3 fruit fly cellular contexts compared by ENCODE assay signal in the genomic region with DNA sequence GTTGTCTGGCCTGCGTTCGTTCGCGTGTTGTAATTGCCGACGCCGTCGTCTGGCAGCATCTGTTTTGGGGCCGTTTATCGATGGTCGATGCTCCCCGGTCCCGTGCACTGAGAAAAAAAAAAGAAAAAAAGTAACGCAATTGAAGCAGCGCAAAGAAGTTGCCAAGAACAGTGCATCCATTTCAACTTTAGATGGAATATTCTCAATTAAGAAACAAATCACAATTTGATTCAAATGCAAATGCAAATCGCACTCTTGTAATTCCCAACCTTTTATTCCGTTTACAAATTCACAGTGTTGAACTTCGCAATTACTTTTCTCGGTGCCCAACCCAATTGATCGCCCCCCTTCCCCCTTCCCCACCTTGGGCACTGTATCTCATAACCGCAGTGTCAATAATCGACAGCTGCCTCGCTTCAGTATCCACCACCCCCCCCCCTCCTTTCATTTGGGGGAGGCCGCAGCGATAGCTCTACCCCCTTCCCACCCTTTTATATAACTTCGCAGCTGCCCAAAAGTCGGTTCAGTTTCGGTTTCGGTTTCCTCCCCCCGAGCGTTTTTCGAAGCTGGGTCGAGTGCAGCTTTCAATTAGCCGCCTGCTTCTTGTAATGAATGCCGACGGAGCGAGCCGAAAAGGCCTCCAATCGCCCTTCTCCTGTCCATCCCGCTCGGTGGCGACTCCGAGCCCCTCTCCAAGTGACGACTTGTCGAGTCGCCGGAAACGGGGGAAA.
A peak's percentile ranks its signal among the peaks of the same experiment; 100 is the strongest.
TF ChIP-seq lines count a peak whose summit lies in the region.

No protein-coding gene starts in this region.

TF ChIP-seq in whole organism, embryonic, 481 proteins besides CTCF, POLR2A, EP300 and RAD21 (continued from another document):
- TF ChIP-seq mld (GFP tag; IDR thresholded peaks at IDR 0.05; lab: Robert Waterston, UW; ENCODE audit: partially characterized antibody) (no peak), esg (GFP tag; conservative IDR thresholded peaks at IDR 0.05; lab: Robert Waterston, UW) (no peak), crol (GFP tag; IDR thresholded peaks at IDR 0.05; lab: Robert Waterston, UW) (peak; percentile 82)

TF ChIP-seq in whole organism, prepupa, 60 proteins besides CTCF, POLR2A, EP300 and RAD21 (continued from another document):
- TF ChIP-seq CG11762 (GFP tag; optimal IDR thresholded peaks at IDR 0.05; lab: Kevin White, UChicago; ENCODE audit: insufficient read depth) (no peak), Eip93F (GFP tag; optimal IDR thresholded peaks at IDR 0.05; lab: Kevin White, UChicago) (no peak), Sox15 (GFP tag; optimal IDR thresholded peaks at IDR 0.05; lab: Kevin White, UChicago) (peak; percentile 44), CG11294 (GFP tag; IDR thresholded peaks at IDR 0.05; lab: Robert Waterston, UW) (no peak), ss (GFP tag; optimal IDR thresholded peaks at IDR 0.05; lab: Kevin White, UChicago) (no peak), CG6792 (GFP tag; optimal IDR thresholded peaks at IDR 0.05; lab: Kevin White, UChicago) (peak; percentile 56), svp (GFP tag; lab: Kevin White, UChicago) (peak; percentile 87), esn (GFP tag; optimal IDR thresholded peaks at IDR 0.05; lab: Kevin White, UChicago) (peak; percentile 66), fkh (GFP tag; optimal IDR thresholded peaks at IDR 0.05; lab: Kevin White, UChicago) (no peak), acj6 (GFP tag; optimal IDR thresholded peaks at IDR 0.05; lab: Kevin White, UChicago) (peak; percentile 36), CG4318 (GFP tag; optimal IDR thresholded peaks at IDR 0.05; lab: Kevin White, UChicago) (no peak), CG31627 (GFP tag; optimal IDR thresholded peaks at IDR 0.05; lab: Kevin White, UChicago) (peak; percentile 71), CG6163 (GFP tag; IDR thresholded peaks at IDR 0.05; lab: Robert Waterston, UW) (peak; percentile 56), Eip75B (GFP tag; optimal IDR thresholded peaks at IDR 0.05; lab: Kevin White, UChicago) (peak; percentile 49), Sox102F (GFP tag; optimal IDR thresholded peaks at IDR 0.05; lab: Kevin White, UChicago) (peak; percentile 65), CG8319 (GFP tag; optimal IDR thresholded peaks at IDR 0.05; lab: Kevin White, UChicago) (peak; percentile 48), CG7368 (GFP tag; optimal IDR thresholded peaks at IDR 0.05; lab: Kevin White, UChicago) (no peak), pdm3 (GFP tag; optimal IDR thresholded peaks at IDR 0.05; lab: Kevin White, UChicago) (peak; percentile 32), CG34406 (GFP tag; optimal IDR thresholded peaks at IDR 0.05; lab: Kevin White, UChicago) (peak; percentile 45), CG6808 (GFP tag; optimal IDR thresholded peaks at IDR 0.05; lab: Kevin White, UChicago) (no peak), CG10631 (GFP tag; optimal IDR thresholded peaks at IDR 0.05; lab: Kevin White, UChicago) (no peak), cyc (GFP tag; optimal IDR thresholded peaks at IDR 0.05; lab: Kevin White, UChicago) (peak; percentile 75), CG11902 (GFP tag; optimal IDR thresholded peaks at IDR 0.05; lab: Kevin White, UChicago) (peak; percentile 62), CG3919 (GFP tag; optimal IDR thresholded peaks at IDR 0.05; lab: Kevin White, UChicago) (peak; percentile 32), CG10669 (GFP tag; optimal IDR thresholded peaks at IDR 0.05; lab: Kevin White, UChicago) (no peak), vri (GFP tag; optimal IDR thresholded peaks at IDR 0.05; lab: Kevin White, UChicago) (peak; percentile 34), CG6854 (GFP tag; optimal IDR thresholded peaks at IDR 0.05; lab: Kevin White, UChicago) (no peak), Hr38 (GFP tag; optimal IDR thresholded peaks at IDR 0.05; lab: Kevin White, UChicago) (no peak), Smox (GFP tag; optimal IDR thresholded peaks at IDR 0.05; lab: Kevin White, UChicago) (peak; percentile 65), CG9139 (GFP tag; optimal IDR thresholded peaks at IDR 0.05; lab: Kevin White, UChicago) (no peak), spab (GFP tag; optimal IDR thresholded peaks at IDR 0.05; lab: Kevin White, UChicago) (no peak), salr (GFP tag; optimal IDR thresholded peaks at IDR 0.05; lab: Kevin White, UChicago) (no peak), OdsH (GFP tag; optimal IDR thresholded peaks at IDR 0.05; lab: Kevin White, UChicago) (peak; percentile 15), Lpt (GFP tag; optimal IDR thresholded peaks at IDR 0.05; lab: Kevin White, UChicago) (no peak), CG6276 (GFP tag; optimal IDR thresholded peaks at IDR 0.05; lab: Kevin White, UChicago) (no peak), Sox14 (GFP tag; optimal IDR thresholded peaks at IDR 0.05; lab: Kevin White, UChicago) (peak; percentile 22), fd85E (GFP tag; optimal IDR thresholded peaks at IDR 0.05; lab: Kevin White, UChicago) (peak; percentile 44), Met (GFP tag; optimal IDR thresholded peaks at IDR 0.05; lab: Kevin White, UChicago) (peak; percentile 74), CG32006 (GFP tag; optimal IDR thresholded peaks at IDR 0.05; lab: Kevin White, UChicago) (no peak)

TF ChIP-seq in whole organism, wandering third instar larva, 38 proteins besides CTCF, POLR2A, EP300 and RAD21 (continued from another document):
- TF ChIP-seq sage (GFP tag; optimal IDR thresholded peaks at IDR 0.05; lab: Kevin White, UChicago) (no peak), Vsx2 (GFP tag; optimal IDR thresholded peaks at IDR 0.05; lab: Kevin White, UChicago; ENCODE audit: partially characterized antibody) (peak; percentile 19), ey (GFP tag; optimal IDR thresholded peaks at IDR 0.05; lab: Kevin White, UChicago) (peak; percentile 54), psq (GFP tag; optimal IDR thresholded peaks at IDR 0.05; lab: Kevin White, UChicago) (peak; percentile 38)
